Worm (Caenorhabditis elegans) whole organism, L4/young adult: Measurements from ENCODE around the gene K08F4.12.

ENCODE experiments used
- dao-5 ChIP-seq: sonication (generic microtip); optimal IDR thresholded peaks from 2 replicates; lab custom pipeline; 2016; ENCODE audit warnings: missing genotype, missing genetic modification characterization, moderate library complexity, missing compliant biosample characterization
- him-1 ChIP-seq: sonication (generic microtip); optimal IDR thresholded peaks from 2 replicates; lab custom pipeline; 2016; ENCODE audit warnings: missing genotype, missing genetic modification reagents, missing genetic modification characterization, missing compliant biosample characterization

ce11 chrIV:10126544-10126943 is 11.4 kb upstream of the K08F4.12 start, which contains the start of gene ctf-18:
- TF ChIP-seq him-1 (tag; lab: Kevin White, UChicago) (no peak), dao-5 (tag; lab: Kevin White, UChicago) (no peak)
